Worm (Caenorhabditis elegans): ENCODE measurements around the gene ztf-9.

DNA sequence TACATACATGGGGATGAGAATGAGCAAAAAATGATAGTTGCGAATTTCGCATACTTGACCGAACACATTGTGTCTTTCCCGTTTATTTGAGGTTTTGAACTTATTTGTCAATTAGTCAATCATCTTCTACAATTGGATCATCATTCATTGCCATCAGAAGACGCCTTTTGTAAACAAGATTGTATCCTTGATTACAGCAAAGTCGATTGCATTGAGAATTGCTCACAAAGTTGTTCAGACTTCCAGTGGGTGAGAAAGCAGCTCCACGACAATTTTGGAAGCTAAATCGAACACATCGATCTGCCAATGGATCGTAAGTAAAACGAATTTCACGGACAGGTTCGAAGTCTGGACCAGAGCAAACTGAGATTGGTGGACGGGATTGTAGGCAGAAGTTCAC, 11.7 kb downstream of the ztf-9 start:
- TF ChIP-seq arid-1 (GFP tag; conservative IDR thresholded peaks at IDR 0.05) (no peak), ztf-11 (tag; optimal IDR thresholded peaks at IDR 0.05) (no peak), aly-2 (tag; optimal IDR thresholded peaks at IDR 0.05) (no peak), nhr-237 (tag; optimal IDR thresholded peaks at IDR 0.05) (no peak), ama-1 (optimal IDR thresholded peaks at IDR 0.05) (no peak)

Measured in whole organism, L4 larva.